Fruit fly (Drosophila melanogaster) whole organism, embryonic: ENCODE data around the gene CG43062.

ENCODE experiments used
- Bdp1 ChIP-seq: fragments of 200-800 bp; sonication (Bioruptor generic); optimal IDR thresholded peaks from 3 replicates; lab custom pipeline; 2016; ENCODE audit warnings: missing biosample characterization, missing genetic modification characterization
- CG1024 ChIP-seq: fragments of 200-800 bp; sonication (Bioruptor generic); IDR thresholded peaks from 2 replicates; pipeline ENCODE4 v1.3.6; 2022; ENCODE audit warnings: missing biosample characterization, missing genetic modification characterization
- CG10565 ChIP-seq: fragments of 200-800 bp; sonication (Bioruptor generic); optimal IDR thresholded peaks from 3 replicates; lab custom pipeline; 2016; ENCODE audit warnings: missing biosample characterization, mild to moderate bottlenecking, missing genetic modification characterization
- CG11695 ChIP-seq: fragments of 200-800 bp; sonication (Bioruptor generic); IDR thresholded peaks from 3 replicates; pipeline ENCODE4 v1.3.6; 2022; ENCODE audit warnings: missing biosample characterization, missing genetic modification characterization
- CG13624 ChIP-seq: fragments of 200-800 bp; sonication (Bioruptor generic); optimal IDR thresholded peaks from 2 replicates; lab custom pipeline; 2016; ENCODE audit warnings: missing biosample characterization, missing genetic modification characterization
- CG1603 ChIP-seq: fragments of 200-800 bp; sonication (Bioruptor generic); optimal IDR thresholded peaks from 2 replicates; lab custom pipeline; 2019; ENCODE audit warnings: missing biosample characterization, mild to moderate bottlenecking, missing genetic modification characterization, moderate library complexity
- CG16815 ChIP-seq: fragments of 200-800 bp; sonication (Bioruptor generic); optimal IDR thresholded peaks from 3 replicates; lab custom pipeline; 2017; ENCODE audit warnings: missing biosample characterization, mild to moderate bottlenecking, missing genetic modification characterization
- CG16863 ChIP-seq: fragments of 200-800 bp; sonication (Bioruptor generic); optimal IDR thresholded peaks from 3 replicates; lab custom pipeline; 2016; ENCODE audit warnings: missing biosample characterization, missing genetic modification characterization
- CG18599 ChIP-seq: fragments of 200-800 bp; sonication (Bioruptor generic); optimal IDR thresholded peaks from 3 replicates; lab custom pipeline; 2017; ENCODE audit warnings: missing biosample characterization, missing genetic modification characterization, mild to moderate bottlenecking, moderate library complexity, missing genetic modification reagents
- CG2120 ChIP-seq: fragments of 200-800 bp; sonication (Bioruptor generic); optimal IDR thresholded peaks from 3 replicates; lab custom pipeline; 2016; ENCODE audit warnings: missing biosample characterization, missing genetic modification characterization
- CG32772 ChIP-seq: fragments of 200-800 bp; sonication (Bioruptor generic); IDR thresholded peaks from 2 replicates; pipeline ENCODE4 v1.3.6; 2022; ENCODE audit warnings: missing biosample characterization, missing genetic modification characterization
- CG3995 ChIP-seq: fragments of 200-800 bp; sonication (Bioruptor generic); optimal IDR thresholded peaks from 3 replicates; lab custom pipeline; 2016; ENCODE audit warnings: missing biosample characterization, missing genetic modification characterization
- CG6683 ChIP-seq: fragments of 200-800 bp; sonication (Bioruptor generic); optimal IDR thresholded peaks from 2 replicates; lab custom pipeline; 2017; ENCODE audit warnings: missing biosample characterization, mild to moderate bottlenecking, missing genetic modification characterization, missing genetic modification reagents
- CG6689 ChIP-seq: fragments of 200-800 bp; sonication (Bioruptor generic); IDR thresholded peaks from 2 replicates; pipeline ENCODE4 v1.3.6; 2022; ENCODE audit warnings: missing biosample characterization, missing genetic modification characterization
- CG8089 ChIP-seq: fragments of 200-800 bp; sonication (Bioruptor generic); optimal IDR thresholded peaks from 3 replicates; lab custom pipeline; 2016; ENCODE audit warnings: missing biosample characterization, missing genetic modification characterization
- CG9609 ChIP-seq: fragments of 200-800 bp; sonication (Bioruptor generic); optimal IDR thresholded peaks from 3 replicates; lab custom pipeline; 2016; ENCODE audit warnings: missing biosample characterization, missing genetic modification characterization
- CG9797 ChIP-seq: fragments of 200-800 bp; sonication (Bioruptor generic); optimal IDR thresholded peaks from 3 replicates; lab custom pipeline; 2018; ENCODE audit warnings: missing biosample characterization, mild to moderate bottlenecking, missing genetic modification characterization
- CHES-1-like ChIP-seq: fragments of 200-800 bp; sonication (Bioruptor generic); optimal IDR thresholded peaks from 2 replicates; lab custom pipeline; 2016; ENCODE audit warnings: missing biosample characterization, missing genetic modification characterization
- Dll ChIP-seq: fragments of 200-800 bp; sonication (Bioruptor generic); IDR thresholded peaks from 4 replicates; pipeline ENCODE4 v1.3.6; 2022; ENCODE audit warnings: missing biosample characterization, missing genetic modification characterization; ENCODE audit not compliant: partially characterized antibody
- Eip74EF ChIP-seq, 2 experiments: fragments of 200-800 bp in 1 of 2; fragments of >200 bp in 1 of 2; sonication (Bioruptor generic) in 1 of 2; optimal IDR thresholded peaks; 2 replicates each; lab custom pipeline; 2017 to 2019; ENCODE audit warnings: missing biosample characterization in 2 of 2, missing genetic modification characterization in 2 of 2, mild to moderate bottlenecking in 1 of 2, moderate library complexity in 1 of 2
- GATAe ChIP-seq: fragments of 200-800 bp; sonication (Bioruptor generic); conservative IDR thresholded peaks from 2 replicates; pipeline ENCODE4 v1.3.6; 2022; ENCODE audit warnings: missing biosample characterization, missing genetic modification characterization
- Hmr ChIP-seq: fragments of 200-800 bp; sonication (Bioruptor generic); optimal IDR thresholded peaks from 3 replicates; lab custom pipeline; 2017; ENCODE audit warnings: mild to moderate bottlenecking, missing biosample characterization, missing genetic modification reagents, missing genetic modification characterization
- Hmx ChIP-seq: fragments of 200-800 bp; sonication (Bioruptor generic); optimal IDR thresholded peaks from 2 replicates; lab custom pipeline; 2016; ENCODE audit warnings: missing biosample characterization, missing genetic modification characterization
- Hsf ChIP-seq: fragments of 200-800 bp; sonication (Bioruptor generic); optimal IDR thresholded peaks from 3 replicates; lab custom pipeline; 2016; ENCODE audit warnings: missing biosample characterization, missing genetic modification characterization
- Kr ChIP-seq: fragments of 200-800 bp; sonication (Bioruptor generic); optimal IDR thresholded peaks from 2 replicates; lab custom pipeline; 2017; ENCODE audit warnings: missing biosample characterization, mild to moderate bottlenecking, missing genetic modification characterization
- Lim3 ChIP-seq: fragments of 200-800 bp; sonication (Bioruptor generic); IDR thresholded peaks from 2 replicates; pipeline ENCODE4 v1.3.6; 2022; ENCODE audit warnings: missing biosample characterization, missing genetic modification characterization
- Neu2 ChIP-seq: fragments of 200-800 bp; sonication (Bioruptor generic); optimal IDR thresholded peaks from 3 replicates; lab custom pipeline; 2016; ENCODE audit warnings: missing biosample characterization, missing genetic modification characterization, borderline replicate concordance
- Nf-YA ChIP-seq: fragments of 200-800 bp; sonication (Bioruptor generic); IDR thresholded peaks from 2 replicates; pipeline ENCODE4 v1.3.6; 2022; ENCODE audit warnings: missing biosample characterization, missing genetic modification characterization
- Oaz ChIP-seq: fragments of 200-800 bp; sonication (Bioruptor generic); IDR thresholded peaks from 2 replicates; pipeline ENCODE4 v1.3.6; 2022; ENCODE audit warnings: missing biosample characterization, missing genetic modification characterization
- ab ChIP-seq: fragments of 200-800 bp; sonication (Bioruptor generic); optimal IDR thresholded peaks from 2 replicates; lab custom pipeline; 2016; ENCODE audit warnings: missing biosample characterization, missing genetic modification characterization
- br ChIP-seq: fragments of >200 bp; optimal IDR thresholded peaks from 2 replicates; lab custom pipeline; 2017
- caup ChIP-seq: fragments of 200-800 bp; sonication (Bioruptor generic); optimal IDR thresholded peaks from 3 replicates; lab custom pipeline; 2017; ENCODE audit warnings: missing biosample characterization, mild to moderate bottlenecking, missing genetic modification characterization, moderate library complexity; ENCODE audit not compliant: severe bottlenecking
- chn ChIP-seq: fragments of 200-800 bp; sonication (Bioruptor generic); optimal IDR thresholded peaks from 2 replicates; lab custom pipeline; 2016; ENCODE audit warnings: missing biosample characterization, missing genetic modification characterization
- dysf ChIP-seq: fragments of 200-800 bp; sonication (Bioruptor generic); IDR thresholded peaks from 3 replicates; pipeline ENCODE4 v1.3.6; 2022; ENCODE audit warnings: missing biosample characterization, missing genetic modification characterization
- fd3F ChIP-seq: fragments of 200-800 bp; sonication (Bioruptor generic); optimal IDR thresholded peaks from 2 replicates; lab custom pipeline; 2018; ENCODE audit warnings: missing biosample characterization, mild to moderate bottlenecking, missing genetic modification characterization, moderate library complexity
- fd96Cb ChIP-seq: fragments of 200-800 bp; sonication (Bioruptor generic); optimal IDR thresholded peaks from 2 replicates; lab custom pipeline; 2018; ENCODE audit warnings: missing biosample characterization, mild to moderate bottlenecking, missing genetic modification characterization, moderate library complexity
- hbn ChIP-seq: fragments of 200-800 bp; sonication (Bioruptor generic); IDR thresholded peaks from 2 replicates; pipeline ENCODE4 v1.3.6; 2022; ENCODE audit warnings: missing biosample characterization, missing genetic modification characterization; ENCODE audit not compliant: partially characterized antibody
- jigr1 ChIP-seq: fragments of 200-800 bp; sonication (Bioruptor generic); IDR thresholded peaks from 3 replicates; pipeline ENCODE4 v1.3.6; 2022; ENCODE audit warnings: missing biosample characterization, missing genetic modification characterization
- jumu ChIP-seq: fragments of 200-800 bp; sonication (Bioruptor generic); optimal IDR thresholded peaks from 3 replicates; lab custom pipeline; 2016; ENCODE audit warnings: missing biosample characterization, missing genetic modification characterization
- ken ChIP-seq: fragments of 200-800 bp; sonication (Bioruptor generic); IDR thresholded peaks from 3 replicates; pipeline ENCODE4 v1.3.6; 2022; ENCODE audit warnings: missing biosample characterization, missing genetic modification characterization
- lov ChIP-seq, 2 experiments: fragments of 200-800 bp in 1 of 2; fragments of >200 bp in 1 of 2; sonication (Bioruptor generic) in 1 of 2; IDR thresholded peaks in 1 of 2; optimal IDR thresholded peaks in 1 of 2; 2 replicates in 1 of 2; 3 replicates in 1 of 2; pipeline versions ENCODE4 v1.3.6 to Lab custom; 2017 to 2022; ENCODE audit warnings: missing biosample characterization in 1 of 2, missing genetic modification characterization in 1 of 2
- org-1 ChIP-seq: fragments of 200-800 bp; sonication (Bioruptor generic); optimal IDR thresholded peaks from 2 replicates; lab custom pipeline; 2017; ENCODE audit warnings: missing biosample characterization, missing genetic modification characterization
- sens-2 ChIP-seq: fragments of 200-800 bp; sonication (Bioruptor generic); IDR thresholded peaks from 2 replicates; pipeline ENCODE4 v1.3.6; 2022; ENCODE audit warnings: missing biosample characterization, missing genetic modification characterization
- sim ChIP-seq: fragments of 200-800 bp; sonication (Bioruptor generic); IDR thresholded peaks from 2 replicates; pipeline ENCODE4 v1.3.6; 2022; ENCODE audit warnings: missing biosample characterization, missing genetic modification characterization
- slbo ChIP-seq: fragments of 200-800 bp; sonication (Bioruptor generic); IDR thresholded peaks from 2 replicates; pipeline ENCODE4 v1.3.6; 2022; ENCODE audit warnings: missing biosample characterization, missing genetic modification characterization
- stwl ChIP-seq: fragments of 200-800 bp; sonication (Bioruptor generic); optimal IDR thresholded peaks from 3 replicates; lab custom pipeline; 2018; ENCODE audit warnings: missing biosample characterization, mild to moderate bottlenecking, missing genetic modification characterization, moderate library complexity
- tap ChIP-seq: fragments of 200-800 bp; optimal IDR thresholded peaks from 3 replicates; lab custom pipeline; 2019; ENCODE audit warnings: missing biosample characterization, mild to moderate bottlenecking, missing genetic modification characterization, moderate library complexity
- tgo ChIP-seq: fragments of 200-800 bp; sonication (Bioruptor generic); IDR thresholded peaks from 3 replicates; pipeline ENCODE4 v1.3.6; 2022; ENCODE audit warnings: missing biosample characterization, missing genetic modification characterization
- tio ChIP-seq: fragments of 200-800 bp; sonication (Bioruptor generic); optimal IDR thresholded peaks from 2 replicates; lab custom pipeline; 2017; ENCODE audit warnings: missing biosample characterization, missing genetic modification characterization, inconsistent platforms
- vfl ChIP-seq: fragments of 200-800 bp; sonication (Bioruptor generic); optimal IDR thresholded peaks from 2 replicates; lab custom pipeline; 2016; ENCODE audit warnings: missing biosample characterization, missing genetic modification characterization

Gene CG43062

dm6 chr3R:11760669-11761387, 10.7 kb downstream of the CG43062 start (continued):
- TF ChIP-seq CG8089 (GFP tag; lab: Kevin White, UChicago) (peak; percentile 100), br (lab: Kevin White, UChicago) (no peak), chn (GFP tag; lab: Kevin White, UChicago) (peak; percentile 100), CG18599 (GFP tag; lab: Kevin White, UChicago) (peak; percentile 100), CG1024 (GFP tag; lab: Robert Waterston, UW) (no peak), CG9797 (peak; percentile 78), CG3995 (peak; percentile 90), CG32772 (no peak), CG16815 (GFP tag; lab: Kevin White, UChicago) (peak; percentile 100), CG1603 (tag; lab: Kevin White, UChicago) (peak; percentile 99), Hsf (GFP tag; lab: Kevin White, UChicago) (peak; percentile 100), Oaz (GFP tag; lab: Robert Waterston, UW) (no peak), tap (tag; lab: Kevin White, UChicago) (peak; percentile 100), Bdp1 (GFP tag; lab: Kevin White, UChicago) (peak; percentile 97), org-1 (GFP tag; lab: Kevin White, UChicago) (peak; percentile 100), Lim3 (GFP tag; lab: Robert Waterston, UW) (no peak), caup (peak; percentile 100), GATAe (GFP tag; lab: Robert Waterston, UW) (no peak), Nf-YA (GFP tag; lab: Robert Waterston, UW) (no peak), CG10565 (peak; percentile 99), CG6683 (peak; percentile 99), tio (GFP tag; lab: Kevin White, UChicago) (peak; percentile 100), CG9609 (GFP tag; lab: Kevin White, UChicago) (peak; percentile 100), Hmx (peak; percentile 99), fd3F (GFP tag; lab: Kevin White, UChicago) (peak; percentile 100), Dll (GFP tag; lab: Robert Waterston, UW) (no peak), tgo (GFP tag; lab: Robert Waterston, UW) (no peak), stwl (peak; percentile 91), CG6689 (no peak), fd96Cb (tag; lab: Kevin White, UChicago) (peak; percentile 100), CG16863 (GFP tag; lab: Kevin White, UChicago) (peak; percentile 100), Hmr (GFP tag; lab: Kevin White, UChicago) (peak; percentile 100), dysf (no peak), Eip74EF (GFP tag; optimal IDR thresholded peaks at IDR 0.05; lab: Kevin White, UChicago) (peak; percentile 47 to 99), Neu2 (peak; percentile 99), jigr1 (GFP tag; lab: Robert Waterston, UW) (no peak), CG2120 (GFP tag; lab: Kevin White, UChicago) (peak; percentile 100), CG11695 (GFP tag; lab: Robert Waterston, UW) (no peak), jumu (GFP tag; lab: Kevin White, UChicago) (peak; percentile 100), ken (no peak), hbn (no peak), slbo (GFP tag; lab: Robert Waterston, UW) (no peak), ab (GFP tag; lab: Kevin White, UChicago) (peak; percentile 100), lov (optimal IDR thresholded peaks at IDR 0.05; lab: Kevin White, UChicago) (no peak), lov (GFP tag; IDR thresholded peaks at IDR 0.05; lab: Robert Waterston, UW) (no peak), Kr (GFP tag; lab: Kevin White, UChicago) (peak; percentile 91), sens-2 (GFP tag; lab: Robert Waterston, UW) (no peak), vfl (GFP tag; lab: Kevin White, UChicago) (peak; percentile 100), CHES-1-like (GFP tag; lab: Kevin White, UChicago) (peak; percentile 100), sim (no peak), CG13624 (GFP tag; lab: Kevin White, UChicago) (peak; percentile 100)
